Worm (Caenorhabditis elegans) whole organism, late embryonic: ENCODE data around the gene F27E5.5.

ENCODE experiments used
- C08G9.2 ChIP-seq: sonication (generic microtip); optimal IDR thresholded peaks from 2 replicates; lab custom pipeline; 2016; ENCODE audit warnings: mild to moderate bottlenecking, missing genetic modification characterization, moderate library complexity, missing compliant biosample characterization
- C38D4.7 ChIP-seq: fragments of 200-800 bp; sonication (Bioruptor generic); optimal IDR thresholded peaks from 2 replicates; lab custom pipeline; 2018; ENCODE audit warnings: mild to moderate bottlenecking, missing genetic modification characterization, moderate library complexity, missing compliant biosample characterization
- K09A11.1 ChIP-seq: sonication (generic microtip); optimal IDR thresholded peaks from 2 replicates; lab custom pipeline; 2017; ENCODE audit warnings: antibody characterized with exemption, mild to moderate bottlenecking, missing genetic modification characterization, missing compliant biosample characterization; ENCODE audit not compliant: insufficient read depth
- T23F11.4 ChIP-seq: fragments of 200-800 bp; sonication (Bioruptor generic); optimal IDR thresholded peaks from 2 replicates; lab custom pipeline; 2018; ENCODE audit warnings: mild to moderate bottlenecking, missing genetic modification characterization, missing compliant biosample characterization
- Y22D7AL.16 ChIP-seq: sonication (generic microtip); optimal IDR thresholded peaks from 2 replicates; lab custom pipeline; 2016; ENCODE audit warnings: missing genetic modification characterization, missing compliant biosample characterization
- ceh-14 ChIP-seq: sonication (generic microtip); optimal IDR thresholded peaks from 2 replicates; lab custom pipeline; 2016; ENCODE audit warnings: missing genotype, missing genetic modification characterization, missing compliant biosample characterization
- ceh-18 ChIP-seq: sonication (generic microtip); optimal IDR thresholded peaks from 2 replicates; lab custom pipeline; 2016; ENCODE audit warnings: missing genetic modification characterization, missing compliant biosample characterization
- ceh-22 ChIP-seq: sonication (generic microtip); optimal IDR thresholded peaks from 2 replicates; lab custom pipeline; 2017; ENCODE audit warnings: missing biosample characterization, missing genetic modification characterization
- ceh-31 ChIP-seq: sonication (generic microtip); optimal IDR thresholded peaks from 2 replicates; lab custom pipeline; 2016; ENCODE audit warnings: missing genetic modification characterization, missing compliant biosample characterization
- ceh-9 ChIP-seq: sonication (generic microtip); optimal IDR thresholded peaks from 2 replicates; lab custom pipeline; 2016; ENCODE audit warnings: mild to moderate bottlenecking, missing genetic modification characterization, inconsistent platforms, missing compliant biosample characterization
- che-1 ChIP-seq: sonication (generic microtip); optimal IDR thresholded peaks from 2 replicates; lab custom pipeline; 2016; ENCODE audit warnings: mild to moderate bottlenecking, missing genetic modification characterization, missing compliant biosample characterization
- dmd-4 ChIP-seq: sonication (generic microtip); optimal IDR thresholded peaks from 2 replicates; lab custom pipeline; 2016; ENCODE audit warnings: borderline replicate concordance, missing genetic modification characterization, missing compliant biosample characterization
- dve-1 ChIP-seq: sonication (generic microtip); optimal IDR thresholded peaks from 2 replicates; lab custom pipeline; 2017; ENCODE audit warnings: antibody characterized with exemption, mild to moderate bottlenecking, missing genetic modification characterization, missing compliant biosample characterization
- elt-2 ChIP-seq: sonication (generic microtip); optimal IDR thresholded peaks from 2 replicates; lab custom pipeline; 2016; ENCODE audit warnings: missing genetic modification reagents, missing genetic modification characterization, missing compliant biosample characterization
- ets-4 ChIP-seq: sonication (generic microtip); optimal IDR thresholded peaks from 2 replicates; lab custom pipeline; 2016; ENCODE audit warnings: missing genetic modification characterization, missing compliant biosample characterization
- fax-1 ChIP-seq: sonication (generic microtip); optimal IDR thresholded peaks from 2 replicates; lab custom pipeline; 2016; ENCODE audit warnings: missing genotype, missing genetic modification characterization, missing compliant biosample characterization
- gmeb-2 ChIP-seq: sonication (generic microtip); optimal IDR thresholded peaks from 2 replicates; lab custom pipeline; 2016; ENCODE audit warnings: missing genetic modification characterization, inconsistent platforms, missing compliant biosample characterization
- hlh-6 ChIP-seq: sonication (generic microtip); optimal IDR thresholded peaks from 2 replicates; lab custom pipeline; 2016; ENCODE audit warnings: missing genotype, missing genetic modification characterization, missing compliant biosample characterization
- hlh-8 ChIP-seq: sonication (generic microtip); optimal IDR thresholded peaks from 2 replicates; lab custom pipeline; 2016; ENCODE audit warnings: missing genotype, missing genetic modification characterization, missing compliant biosample characterization
- mec-3 ChIP-seq: sonication (generic microtip); optimal IDR thresholded peaks from 2 replicates; lab custom pipeline; 2016; ENCODE audit warnings: borderline replicate concordance, missing genetic modification characterization, missing compliant biosample characterization
- nhr-11 ChIP-seq: fragments of 150-350 bp; optimal IDR thresholded peaks from 2 replicates; lab custom pipeline; 2014; ENCODE audit warnings: missing biosample characterization, missing genetic modification characterization
- nhr-232 ChIP-seq: sonication (generic microtip); optimal IDR thresholded peaks from 2 replicates; lab custom pipeline; 2016; ENCODE audit warnings: missing genetic modification characterization, missing compliant biosample characterization
- pat-9 ChIP-seq: fragments of 200-800 bp; sonication (Bioruptor generic); optimal IDR thresholded peaks from 2 replicates; lab custom pipeline; 2018; ENCODE audit warnings: mild to moderate bottlenecking, missing genetic modification characterization, moderate library complexity, missing compliant biosample characterization
- pax-1 ChIP-seq: fragments of 150-350 bp; optimal IDR thresholded peaks from 2 replicates; lab custom pipeline; 2014; ENCODE audit warnings: missing biosample characterization, missing genetic modification characterization
- pqm-1 ChIP-seq: sonication (generic microtip); optimal IDR thresholded peaks from 2 replicates; lab custom pipeline; 2016; ENCODE audit warnings: missing genetic modification characterization, missing compliant biosample characterization
- pros-1 ChIP-seq: fragments of 150-350 bp; optimal IDR thresholded peaks from 2 replicates; lab custom pipeline; 2014; ENCODE audit warnings: missing biosample characterization, missing genetic modification reagents, missing genetic modification characterization
- ref-2 ChIP-seq: sonication (generic microtip); optimal IDR thresholded peaks from 2 replicates; lab custom pipeline; 2016; ENCODE audit warnings: missing genetic modification characterization, missing compliant biosample characterization
- sdc-2 ChIP-seq: sonication (generic microtip); optimal IDR thresholded peaks from 2 replicates; lab custom pipeline; 2016; ENCODE audit warnings: missing genotype, missing genetic modification characterization, missing compliant biosample characterization
- sox-2 ChIP-seq: fragments of 200-800 bp; sonication (Bioruptor generic); IDR thresholded peaks from 2 replicates; pipeline ENCODE4 v1.3.6; 2022; ENCODE audit warnings: missing genetic modification reagents, missing genetic modification characterization, missing compliant biosample characterization
- syd-9 ChIP-seq: sonication (generic microtip); optimal IDR thresholded peaks from 2 replicates; lab custom pipeline; 2016; ENCODE audit warnings: mild to moderate bottlenecking, missing genetic modification characterization, moderate library complexity, missing compliant biosample characterization
- tbx-2 ChIP-seq: sonication (generic microtip); optimal IDR thresholded peaks from 2 replicates; lab custom pipeline; 2016; ENCODE audit warnings: missing genetic modification characterization, missing compliant biosample characterization
- tbx-7 ChIP-seq: sonication (generic microtip); optimal IDR thresholded peaks from 2 replicates; lab custom pipeline; 2016; ENCODE audit warnings: missing genotype, missing genetic modification characterization, missing compliant biosample characterization
- unc-55 ChIP-seq: sonication (generic microtip); optimal IDR thresholded peaks from 2 replicates; lab custom pipeline; 2017; ENCODE audit warnings: missing biosample characterization, missing genetic modification reagents, missing genetic modification characterization
- zip-5 ChIP-seq: sonication (generic microtip); optimal IDR thresholded peaks from 2 replicates; lab custom pipeline; 2016; ENCODE audit warnings: missing genetic modification characterization, missing compliant biosample characterization

The F27E5.5 gene

ce11 chrII:10139177-10139640 lies 7.5 kb upstream of the F27E5.5 start, which contains the start of gene asah-2:
asah-2 (plus strand) TSS chrII:10139590.
- TF ChIP-seq nhr-232 (tag; lab: Kevin White, UChicago) (no peak), fax-1 (tag; lab: Kevin White, UChicago) (no peak), ets-4 (tag; lab: Kevin White, UChicago) (no peak), tbx-7 (no peak), sdc-2 (tag; lab: Kevin White, UChicago) (no peak), C08G9.2 (no peak), ceh-9 (no peak), syd-9 (no peak), hlh-6 (tag; lab: Kevin White, UChicago) (no peak), pqm-1 (no peak), nhr-11 (no peak), hlh-8 (tag; lab: Kevin White, UChicago) (no peak)
- TF ChIP-seq, all 69 proteins: peak for 0

DNA sequence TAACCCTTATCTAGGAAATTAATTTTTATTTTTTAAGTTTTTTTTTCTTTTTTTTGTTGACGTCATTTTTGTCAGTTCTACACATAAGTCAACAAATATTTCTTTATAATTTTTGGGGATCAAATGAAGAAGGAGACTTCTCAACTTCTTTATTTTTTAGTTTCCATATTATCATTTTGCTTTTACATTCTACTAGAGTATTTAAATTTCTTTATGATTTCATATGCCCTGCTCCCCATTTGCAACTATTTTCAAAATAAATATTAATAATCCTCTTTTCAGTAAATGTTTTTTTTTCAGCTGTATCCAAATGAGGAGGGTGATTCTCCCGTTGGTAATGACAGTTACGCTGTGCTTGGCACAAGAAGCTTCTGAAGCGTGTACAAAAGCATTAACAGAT lies 5.7 kb upstream of the F27E5.5 start, which contains the start of gene phg-1:
TSS of gene phg-1 (plus strand) at position 301 of the 400 bp plus-strand sequence.
- TF ChIP-seq che-1 (tag; lab: Kevin White, UChicago) (no peak), dve-1 (no peak), nhr-11 (no peak), ceh-14 (tag; lab: Kevin White, UChicago) (no peak), syd-9 (no peak), C38D4.7 (no peak), tbx-2 (tag; lab: Kevin White, UChicago) (no peak), T23F11.4 (GFP tag; lab: Kevin White, UChicago) (no peak), elt-2 (tag; lab: Kevin White, UChicago) (no peak), ceh-18 (tag; lab: Kevin White, UChicago) (no peak), gmeb-2 (tag; lab: Kevin White, UChicago) (no peak), pat-9 (no peak), sox-2 (GFP tag; lab: Robert Waterston, UW) (no peak), Y22D7AL.16 (tag; lab: Kevin White, UChicago) (no peak), pros-1 (tag; lab: Kevin White, UChicago) (no peak)

DNA sequence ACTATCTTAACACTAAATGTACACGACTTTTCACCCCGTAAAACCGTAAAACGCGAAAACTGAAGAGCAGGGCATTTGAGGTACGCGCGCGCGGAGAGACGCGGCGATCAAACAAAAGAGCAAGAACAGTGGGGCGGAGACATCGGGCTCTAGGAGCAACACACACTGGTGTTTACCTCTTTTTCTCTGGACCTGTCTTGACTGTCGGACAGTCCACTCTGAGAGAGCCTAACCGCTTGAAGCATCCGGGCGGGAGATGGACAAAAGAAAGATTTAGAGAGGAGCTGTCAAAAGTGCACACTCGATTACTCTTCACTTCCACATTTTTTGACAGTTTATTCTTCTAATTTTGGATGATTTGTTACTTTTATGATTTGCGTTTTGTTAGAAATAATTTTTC lies 5.1 kb upstream of the F27E5.5 start:
- TF ChIP-seq Y22D7AL.16 (tag; lab: Kevin White, UChicago) (no peak), ref-2 (no peak), unc-55 (no peak), elt-2 (tag; lab: Kevin White, UChicago) (no peak), pqm-1 (no peak), pax-1 (tag; lab: Kevin White, UChicago) (no peak), ets-4 (tag; lab: Kevin White, UChicago) (peak; percentile 41), K09A11.1 (tag; lab: Kevin White, UChicago) (no peak), dmd-4 (peak; percentile 24), ceh-22 (tag; lab: Kevin White, UChicago) (peak; percentile 83), gmeb-2 (tag; lab: Kevin White, UChicago) (no peak), T23F11.4 (GFP tag; lab: Kevin White, UChicago) (no peak), ceh-31 (tag; lab: Kevin White, UChicago) (no peak)
- TF ChIP-seq, all 69 proteins: peak for 3

- TF ChIP-seq pax-1 (tag; lab: Kevin White, UChicago) (no peak), zip-5 (no peak), che-1 (tag; lab: Kevin White, UChicago) (no peak), elt-2 (tag; lab: Kevin White, UChicago) (peak; percentile 66), mec-3 (no peak)
These were observed 2.8 kb upstream of the F27E5.5 start, which contains the start of gene F27E5.9 for ce11 chrII:10134285-10134995. F27E5.9 (plus strand) TSS chrII:10134945.
